Worm (Caenorhabditis elegans): Measurements from ENCODE around the gene ZC196.8.
"Not testable (repeated sequence)": the region's sequence is repeated elsewhere in the genome, so short reads cannot be mapped to it uniquely, and the experiment has no call there.

Gene ZC196.8

DNA sequence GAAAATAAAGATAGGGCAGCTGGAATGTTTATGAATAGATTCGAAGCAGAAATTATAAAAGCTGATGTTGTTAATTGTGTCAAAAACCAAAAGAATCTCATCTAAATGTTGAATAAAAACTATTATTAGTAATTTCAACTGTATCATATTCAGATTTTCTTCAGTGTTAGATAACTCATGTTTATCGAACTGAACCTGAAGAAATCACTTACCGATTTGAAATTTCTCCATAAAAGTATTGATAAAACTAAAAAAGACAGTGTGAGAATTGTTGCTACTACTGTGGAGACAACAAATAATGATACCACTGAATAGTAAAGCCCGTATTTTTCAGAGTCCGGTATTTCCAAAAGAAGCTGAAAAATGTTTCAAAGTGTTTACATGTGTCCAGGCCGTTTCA lies at the start of gene ZC196.8:
ZC196.8 (minus strand) TSS at position 101 of the 400 bp plus-strand sequence.
- TF ChIP-seq dao-5, him-1, W03F9.2 (tag; optimal IDR thresholded peaks at IDR 0.05): not testable (repeated sequence)

DNA sequence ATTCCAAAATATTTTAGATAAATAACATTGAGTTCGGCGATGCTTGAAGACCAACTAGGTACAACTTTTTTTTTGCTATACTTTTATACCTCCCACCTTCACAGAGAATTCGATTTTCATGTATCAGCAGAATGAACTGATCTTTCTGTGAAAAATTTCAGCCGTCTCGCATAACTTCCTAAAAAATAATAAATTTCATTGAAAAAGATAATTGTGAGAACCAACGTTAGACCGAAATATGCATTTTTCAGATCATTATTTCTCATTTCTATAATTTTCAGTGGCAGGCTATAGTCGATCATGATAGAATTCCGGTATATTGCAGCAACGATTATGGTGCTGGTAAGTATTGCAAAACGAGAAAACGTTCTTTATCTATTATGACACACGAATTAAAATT lies 49.5 kb upstream of the ZC196.8 start, which contains the start of gene srx-115:
srx-115 (plus strand) TSS at position 301 of the 400 bp plus-strand sequence.
- TF ChIP-seq W03F9.2 (tag; optimal IDR thresholded peaks at IDR 0.05) (no peak), him-1 (tag; optimal IDR thresholded peaks at IDR 0.05) (no peak), dao-5 (tag; optimal IDR thresholded peaks at IDR 0.05) (no peak)

ce11 chrV:8769154-8769553 lies 47.1 kb upstream of the ZC196.8 start:
- TF ChIP-seq W03F9.2 (tag; optimal IDR thresholded peaks at IDR 0.05) (no peak), dao-5 (tag; optimal IDR thresholded peaks at IDR 0.05) (no peak), him-1 (tag; optimal IDR thresholded peaks at IDR 0.05) (no peak)

DNA sequence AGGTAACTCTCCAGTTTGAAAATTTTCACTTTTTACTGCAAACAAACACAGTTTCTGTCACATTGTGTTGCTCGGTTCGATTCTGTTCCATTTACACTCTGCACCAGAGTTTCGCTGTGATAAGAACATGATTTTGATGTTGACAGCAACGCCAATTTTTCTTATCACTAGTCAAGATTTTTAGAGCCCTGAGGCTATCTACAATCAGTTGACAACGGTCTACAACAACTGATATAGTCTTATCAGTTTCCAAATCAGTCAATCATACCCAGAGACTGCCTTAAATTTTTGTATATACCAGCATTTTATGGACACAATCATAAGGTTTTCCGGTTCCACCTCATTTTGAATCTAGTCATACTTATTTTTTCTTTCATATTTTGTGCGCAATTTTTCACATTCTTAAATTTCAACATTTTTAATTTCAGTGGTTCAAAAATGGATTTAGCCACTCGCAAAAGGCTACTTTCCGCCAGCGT lies 46.5 kb upstream of the ZC196.8 start, which contains the start of gene B0507.3:
B0507.3 (plus strand) TSS at position 429 of the 479 bp plus-strand sequence.
- TF ChIP-seq him-1 (tag; optimal IDR thresholded peaks at IDR 0.05) (no peak), W03F9.2 (tag; optimal IDR thresholded peaks at IDR 0.05) (no peak), dao-5 (tag; optimal IDR thresholded peaks at IDR 0.05) (no peak)

DNA sequence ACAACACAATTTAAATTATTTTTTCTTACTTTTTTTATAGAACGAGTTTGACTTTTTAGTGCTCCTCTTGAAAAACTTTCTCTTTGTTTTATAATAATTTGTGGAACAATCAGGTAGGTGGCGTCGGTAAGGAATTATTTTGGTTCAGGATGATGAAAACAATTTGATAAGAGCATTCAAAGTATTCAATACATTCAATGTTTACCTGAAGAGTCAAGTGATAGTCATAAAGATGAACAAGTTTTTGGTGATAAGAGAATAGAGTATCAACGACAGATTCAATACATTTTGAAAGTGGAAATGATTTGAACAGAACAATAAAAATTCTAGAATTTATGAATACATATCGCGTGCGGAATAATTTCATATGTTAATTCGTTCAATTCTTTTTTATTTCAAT lies 45.4 kb upstream of the ZC196.8 start:
- TF ChIP-seq dao-5 (tag; optimal IDR thresholded peaks at IDR 0.05) (no peak), W03F9.2 (tag; optimal IDR thresholded peaks at IDR 0.05) (no peak), him-1 (tag; optimal IDR thresholded peaks at IDR 0.05) (no peak)

DNA sequence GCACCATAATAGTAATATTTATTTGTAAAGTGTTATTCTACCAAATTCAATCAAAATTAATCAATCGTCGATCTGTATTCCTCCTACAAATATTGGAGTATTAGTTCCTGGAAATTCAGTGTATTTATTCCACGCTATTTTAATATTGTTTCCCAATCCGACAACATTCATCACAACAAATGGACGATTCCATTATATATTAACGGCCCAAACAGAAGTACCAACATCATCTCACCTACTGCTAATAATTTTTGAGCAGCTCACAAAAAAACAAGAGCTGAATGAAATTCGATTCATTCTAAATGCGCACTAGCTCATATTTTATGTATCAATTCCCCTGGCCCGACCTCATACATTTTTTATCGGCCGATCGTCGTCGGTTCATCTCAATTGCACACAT lies 45.0 kb upstream of the ZC196.8 start:
- no peak for TF ChIP-seq dao-5 (tag; optimal IDR thresholded peaks at IDR 0.05)
- TF ChIP-seq him-1 (tag; optimal IDR thresholded peaks at IDR 0.05) = no peak
- no peak for TF ChIP-seq W03F9.2 (tag; optimal IDR thresholded peaks at IDR 0.05)

- TF ChIP-seq him-1 (tag; optimal IDR thresholded peaks at IDR 0.05) = no peak
Measured at ce11 chrV:8765938-8766337, 43.9 kb upstream of the ZC196.8 start, which contains the start of gene B0507.9. Gene B0507.9 (minus strand): TSS chrV:8766038.

- TF ChIP-seq W03F9.2 (tag; optimal IDR thresholded peaks at IDR 0.05) (no peak), dao-5 (tag; optimal IDR thresholded peaks at IDR 0.05) (no peak), him-1 (tag; optimal IDR thresholded peaks at IDR 0.05) (no peak)
Measured at ce11 chrV:8762861-8763260, 40.8 kb upstream of the ZC196.8 start, which contains the start of gene B0507.8. Gene B0507.8 (minus strand): TSS chrV:8762961.

DNA sequence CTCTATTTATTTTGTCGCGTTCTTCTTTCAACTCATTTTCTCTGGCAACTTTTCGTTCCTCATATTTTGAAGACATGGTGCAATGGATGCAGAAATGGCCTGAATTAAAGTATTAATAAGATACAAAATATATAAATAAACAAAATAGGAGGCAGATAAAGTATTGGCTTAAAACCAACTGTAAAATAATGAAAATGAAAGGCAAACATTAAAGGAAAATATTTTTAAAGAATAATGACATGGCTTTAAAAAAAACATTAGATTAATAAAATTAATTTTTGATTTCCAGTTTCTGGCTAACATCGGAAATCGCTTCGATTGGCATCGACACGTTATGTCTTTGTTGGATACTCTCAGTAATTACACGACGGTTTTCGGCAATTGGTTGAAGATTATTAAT lies 38.4 kb upstream of the ZC196.8 start, which contains the start of gene ddn-1:
ddn-1 (minus strand) TSS at position 101 of the 400 bp plus-strand sequence.
- TF ChIP-seq dao-5 (tag; optimal IDR thresholded peaks at IDR 0.05) (no peak), W03F9.2 (tag; optimal IDR thresholded peaks at IDR 0.05) (no peak), him-1 (tag; optimal IDR thresholded peaks at IDR 0.05) (no peak)

DNA sequence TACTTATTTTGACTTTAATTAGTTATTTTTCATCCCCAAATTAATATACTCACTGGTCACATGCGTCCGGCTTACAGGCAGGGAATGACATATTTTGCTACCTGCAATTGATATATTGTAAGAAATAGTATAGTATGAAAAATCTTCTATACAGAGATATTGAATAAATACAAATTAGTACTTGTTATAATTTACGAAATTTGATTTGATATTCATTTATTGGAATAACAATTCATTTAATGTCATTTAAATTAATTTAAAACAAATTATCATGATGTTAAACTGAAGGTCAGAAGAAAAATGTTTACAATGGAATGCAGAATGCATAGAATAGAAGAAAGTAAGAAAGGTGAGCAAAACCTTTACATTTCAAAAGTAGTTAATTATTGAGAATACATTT lies 36.6 kb upstream of the ZC196.8 start, which contains the start of gene B0507.7:
B0507.7 (minus strand) TSS at position 101 of the 400 bp plus-strand sequence.
- TF ChIP-seq him-1 (tag; optimal IDR thresholded peaks at IDR 0.05) = no peak
- TF ChIP-seq W03F9.2 (tag; optimal IDR thresholded peaks at IDR 0.05) = no peak
- no peak for TF ChIP-seq dao-5 (tag; optimal IDR thresholded peaks at IDR 0.05)

DNA sequence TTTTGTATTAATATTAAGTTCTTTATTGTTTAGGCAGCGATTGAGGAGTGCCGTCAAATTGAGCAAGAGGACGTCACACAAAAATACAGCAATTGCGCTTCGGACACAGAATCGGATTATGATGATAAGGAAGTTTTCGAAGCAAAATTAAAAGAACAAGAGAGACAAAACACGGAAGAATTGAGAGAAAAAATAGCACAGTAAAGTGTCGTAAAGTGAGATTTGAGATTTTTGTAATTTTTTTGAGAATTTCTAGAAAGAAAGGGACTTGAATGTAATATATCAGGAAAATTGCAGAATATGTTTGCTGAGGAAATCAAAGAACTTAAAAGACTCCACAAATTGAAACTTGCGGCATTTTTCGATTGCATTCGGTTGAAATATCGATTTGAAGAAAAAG lies 32.6 kb upstream of the ZC196.8 start, which contains the start of gene B0507.4:
B0507.4 (plus strand) TSS at position 301 of the 400 bp plus-strand sequence.
- TF ChIP-seq him-1 (tag; optimal IDR thresholded peaks at IDR 0.05) (no peak), dao-5 (tag; optimal IDR thresholded peaks at IDR 0.05) (no peak), W03F9.2 (tag; optimal IDR thresholded peaks at IDR 0.05) (no peak)

- TF ChIP-seq him-1 (tag; optimal IDR thresholded peaks at IDR 0.05) (no peak), W03F9.2 (tag; optimal IDR thresholded peaks at IDR 0.05) (no peak), dao-5 (tag; optimal IDR thresholded peaks at IDR 0.05) (no peak)
Measured at ce11 chrV:8753395-8753794, 31.3 kb upstream of the ZC196.8 start, which contains the start of gene B0507.5. Gene B0507.5 (plus strand): TSS chrV:8753695.

- TF ChIP-seq W03F9.2 (tag; optimal IDR thresholded peaks at IDR 0.05) (no peak), dao-5 (tag; optimal IDR thresholded peaks at IDR 0.05) (no peak), him-1 (tag; optimal IDR thresholded peaks at IDR 0.05) (no peak)
Measured at ce11 chrV:8745858-8746257, 23.8 kb upstream of the ZC196.8 start, which contains the start of gene B0507.6. Gene B0507.6 (plus strand): TSS chrV:8746158.

DNA sequence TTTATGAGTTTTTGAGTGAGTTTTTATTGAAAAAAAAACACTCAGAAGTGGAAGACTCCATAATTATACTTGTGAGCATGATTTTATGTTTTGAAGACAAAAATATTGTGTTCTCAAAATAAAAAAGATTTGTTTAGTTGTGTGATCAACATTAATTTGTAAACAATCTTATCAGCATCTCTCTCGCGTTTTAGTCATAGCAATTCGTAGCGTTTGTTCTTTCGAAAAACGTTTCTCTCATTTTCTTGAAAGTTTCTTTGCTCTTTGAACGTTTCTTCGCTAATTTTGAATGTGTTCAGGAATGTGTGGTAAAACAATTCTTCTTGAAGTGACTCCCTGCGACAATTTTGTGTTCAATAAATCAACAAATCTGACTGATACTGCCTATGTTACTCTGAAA lies 17.1 kb upstream of the ZC196.8 start, which contains the start of gene ZC196.2:
ZC196.2 (plus strand) TSS at position 301 of the 400 bp plus-strand sequence.
- no peak for TF ChIP-seq him-1 (tag; optimal IDR thresholded peaks at IDR 0.05)
- no peak for TF ChIP-seq dao-5 (tag; optimal IDR thresholded peaks at IDR 0.05)
- TF ChIP-seq W03F9.2 (tag; optimal IDR thresholded peaks at IDR 0.05) = no peak

DNA sequence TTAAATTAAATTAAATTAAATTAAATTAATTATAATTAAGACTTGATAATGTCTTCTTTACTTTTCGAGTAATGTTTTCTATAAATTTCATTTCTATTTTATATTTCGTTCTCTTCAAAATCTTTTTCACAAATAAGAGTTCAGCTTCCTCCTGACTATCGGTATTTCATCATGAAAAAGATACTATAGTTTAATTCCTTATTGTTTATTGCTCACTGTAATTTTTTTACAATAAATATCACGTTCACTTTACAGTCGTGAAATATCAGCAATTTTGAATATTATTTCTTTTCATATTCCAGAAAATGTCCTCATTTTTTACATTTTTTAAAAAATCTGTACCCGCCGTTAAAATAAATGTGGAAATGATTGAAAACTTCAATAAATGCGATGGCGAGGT lies 14.3 kb upstream of the ZC196.8 start, which contains the start of gene ZC196.3:
ZC196.3 (plus strand) TSS at position 301 of the 400 bp plus-strand sequence.
- TF ChIP-seq W03F9.2 (tag; optimal IDR thresholded peaks at IDR 0.05) = no peak
- TF ChIP-seq him-1 (tag; optimal IDR thresholded peaks at IDR 0.05) = no peak
- TF ChIP-seq dao-5 (tag; optimal IDR thresholded peaks at IDR 0.05) = no peak

Data from whole organism, L4/young adult.